Worm (Caenorhabditis elegans): Measurements from ENCODE around the gene icap-1.

DNA sequence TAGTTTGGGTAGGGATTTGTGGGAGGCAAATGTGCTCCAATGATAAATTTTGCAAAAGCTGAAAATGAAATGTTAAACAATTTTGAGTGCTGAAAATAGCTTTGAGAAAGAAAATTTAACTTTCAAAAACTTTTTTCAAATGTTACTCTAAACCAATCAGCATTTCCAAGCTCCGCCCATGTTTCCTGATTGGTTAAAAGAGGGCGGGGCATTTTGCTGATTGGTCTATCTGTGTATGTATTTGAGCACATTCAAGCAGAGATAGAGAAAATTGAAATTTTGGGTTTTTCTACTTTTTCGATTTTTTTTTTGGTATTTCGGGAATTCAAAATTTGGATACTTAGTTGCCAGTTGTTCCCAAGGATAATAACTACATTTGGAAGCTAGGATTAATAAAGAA, 22.1 kb downstream of the icap-1 start:
- TF ChIP-seq aptf-2 (GFP tag; conservative IDR thresholded peaks at IDR 0.05) = no peak
- no peak for TF ChIP-seq F57C9.4 (tag; optimal IDR thresholded peaks at IDR 0.05)
- TF ChIP-seq dox-1 (GFP tag; IDR thresholded peaks at IDR 0.05) = no peak
- no peak for TF ChIP-seq Y67H2A.10 (GFP tag; conservative IDR thresholded peaks at IDR 0.05)
- TF ChIP-seq bed-1 (GFP tag; IDR thresholded peaks at IDR 0.05) = no peak
- TF ChIP-seq B0336.3 (GFP tag; IDR thresholded peaks at IDR 0.05) = no peak

Measured in whole organism, young adult.